Worm (Caenorhabditis elegans) whole organism, L1 larva: ENCODE measurements around the gene ears-2.

Source experiments
- F16B12.6 ChIP-seq: fragments of 150-350 bp; optimal IDR thresholded peaks from 2 replicates; lab custom pipeline; 2014; ENCODE audit warnings: missing biosample characterization, missing genetic modification characterization
- blmp-1 ChIP-seq: fragments of 150-350 bp; optimal IDR thresholded peaks from 2 replicates; lab custom pipeline; 2014; ENCODE audit warnings: missing biosample characterization, missing genetic modification characterization
- ceh-63 ChIP-seq: fragments of 200-800 bp; sonication (Bioruptor generic); optimal IDR thresholded peaks from 2 replicates; lab custom pipeline; 2018; ENCODE audit warnings: mild to moderate bottlenecking, missing genetic modification characterization, missing compliant biosample characterization
- ceh-88 ChIP-seq: fragments of 200-800 bp; sonication (Bioruptor generic); IDR thresholded peaks from 2 replicates; pipeline ENCODE4 v1.3.6; 2022; ENCODE audit warnings: missing genetic modification characterization, missing compliant biosample characterization
- dsc-1 ChIP-seq: sonication (generic microtip); optimal IDR thresholded peaks from 2 replicates; lab custom pipeline; 2016; ENCODE audit warnings: mild to moderate bottlenecking, missing genetic modification characterization, missing compliant biosample characterization
- efl-1 ChIP-seq, 4 experiments: fragments of 150-350 bp; optimal IDR thresholded peaks in 3 of 4; peaks in 1 of 4; 1 replicate in 1 of 4; 2 replicates in 3 of 4; lab custom pipeline; 2014; ENCODE audit warnings: missing biosample characterization in 2 of 4, missing genetic modification characterization in 2 of 4, missing genetic modification reagents in 2 of 4
- efl-3 ChIP-seq: fragments of 200-800 bp; sonication (Bioruptor generic); optimal IDR thresholded peaks from 2 replicates; lab custom pipeline; 2018; ENCODE audit warnings: mild to moderate bottlenecking, missing genetic modification characterization, missing compliant biosample characterization
- egl-13 ChIP-seq: sonication (generic microtip); optimal IDR thresholded peaks from 2 replicates; lab custom pipeline; 2016; ENCODE audit warnings: missing genotype, missing genetic modification reagents, missing genetic modification characterization, missing compliant biosample characterization
- elt-2 ChIP-seq: sonication (generic microtip); optimal IDR thresholded peaks from 2 replicates; lab custom pipeline; 2016; ENCODE audit warnings: missing genetic modification characterization, mild to moderate bottlenecking, inconsistent platforms, missing compliant biosample characterization, missing genetic modification reagents
- fkh-10 ChIP-seq: sonication (generic microtip); optimal IDR thresholded peaks from 2 replicates; lab custom pipeline; 2017; ENCODE audit warnings: missing biosample characterization, missing genetic modification reagents, missing genetic modification characterization
- fkh-4 ChIP-seq: sonication (generic microtip); optimal IDR thresholded peaks from 2 replicates; lab custom pipeline; 2016; ENCODE audit warnings: missing compliant biosample characterization, missing genetic modification characterization, borderline replicate concordance
- fkh-8 ChIP-seq: sonication (generic microtip); optimal IDR thresholded peaks from 2 replicates; lab custom pipeline; 2016; ENCODE audit warnings: mild to moderate bottlenecking, missing genetic modification characterization, missing compliant biosample characterization
- hlh-4 ChIP-seq: sonication (generic microtip); optimal IDR thresholded peaks from 2 replicates; lab custom pipeline; 2016; ENCODE audit warnings: mild to moderate bottlenecking, missing genetic modification characterization, missing compliant biosample characterization
- lin-13 ChIP-seq: fragments of 150-350 bp; optimal IDR thresholded peaks from 2 replicates; lab custom pipeline; 2014; ENCODE audit warnings: missing biosample characterization, missing genetic modification reagents, missing genetic modification characterization
- lin-14 ChIP-seq: fragments of 200-800 bp; sonication (Bioruptor generic); optimal IDR thresholded peaks from 2 replicates; lab custom pipeline; 2018; ENCODE audit warnings: mild to moderate bottlenecking, missing genetic modification characterization, moderate library complexity, missing compliant biosample characterization
- lin-15B ChIP-seq: fragments of 150-350 bp; sonication (generic microtip); optimal IDR thresholded peaks from 3 replicates; lab custom pipeline; 2014; ENCODE audit warnings: missing biosample characterization, missing genetic modification characterization
- lin-39 ChIP-seq: fragments of 150-350 bp; optimal IDR thresholded peaks from 2 replicates; lab custom pipeline; 2014; ENCODE audit warnings: missing biosample characterization, missing genetic modification reagents, missing genetic modification characterization
- lir-3 ChIP-seq: sonication (generic microtip); optimal IDR thresholded peaks from 2 replicates; lab custom pipeline; 2016; ENCODE audit warnings: mild to moderate bottlenecking, missing genetic modification characterization, moderate library complexity, missing compliant biosample characterization; ENCODE audit not compliant: poor library complexity
- lsy-2 ChIP-seq, 2 experiments: fragments of 150-350 bp; optimal IDR thresholded peaks; 2 replicates each; lab custom pipeline; 2014; ENCODE audit warnings: missing biosample characterization in 2 of 2, missing genetic modification characterization in 2 of 2
- mab-9 ChIP-seq: fragments of 200-800 bp; sonication (Bioruptor generic); IDR thresholded peaks from 2 replicates; pipeline ENCODE4 v1.3.6; 2022; ENCODE audit warnings: missing genetic modification reagents, missing genetic modification characterization, missing compliant biosample characterization
- mdl-1 ChIP-seq, 2 experiments: fragments of 150-350 bp; optimal IDR thresholded peaks; 2 replicates each; lab custom pipeline; 2014 to 2017; ENCODE audit warnings: missing biosample characterization in 2 of 2, missing genetic modification characterization in 2 of 2, inconsistent platforms in 1 of 2
- mep-1 ChIP-seq: fragments of 150-350 bp; optimal IDR thresholded peaks from 2 replicates; lab custom pipeline; 2014; ENCODE audit warnings: missing biosample characterization, missing genetic modification characterization
- nhr-11 ChIP-seq: fragments of 150-350 bp; optimal IDR thresholded peaks from 2 replicates; lab custom pipeline; 2014; ENCODE audit warnings: missing biosample characterization, missing genetic modification characterization
- nhr-12 ChIP-seq: sonication (generic microtip); optimal IDR thresholded peaks from 2 replicates; lab custom pipeline; 2017; ENCODE audit warnings: missing biosample characterization, missing genetic modification characterization
- nhr-19 ChIP-seq: fragments of 200-800 bp; sonication (Bioruptor generic); conservative IDR thresholded peaks from 2 replicates; pipeline ENCODE4 v1.3.6; 2022; ENCODE audit warnings: missing genetic modification characterization, missing compliant biosample characterization
- nhr-20 ChIP-seq: sonication (generic microtip); optimal IDR thresholded peaks from 2 replicates; lab custom pipeline; 2016; ENCODE audit warnings: mild to moderate bottlenecking, missing genetic modification characterization, missing compliant biosample characterization
- nhr-237 ChIP-seq: fragments of 150-350 bp; optimal IDR thresholded peaks from 2 replicates; lab custom pipeline; 2014; ENCODE audit warnings: missing biosample characterization, missing genetic modification characterization
- nhr-47 ChIP-seq: sonication (generic microtip); optimal IDR thresholded peaks from 2 replicates; lab custom pipeline; 2016; ENCODE audit warnings: mild to moderate bottlenecking, missing genetic modification characterization, moderate library complexity, missing compliant biosample characterization
- nhr-76 ChIP-seq: sonication (generic microtip); optimal IDR thresholded peaks from 2 replicates; lab custom pipeline; 2017; ENCODE audit warnings: missing biosample characterization, missing genetic modification characterization
- nhr-77 ChIP-seq: fragments of 150-350 bp; optimal IDR thresholded peaks from 2 replicates; lab custom pipeline; 2014; ENCODE audit warnings: missing biosample characterization, missing genetic modification characterization
- nhr-84 ChIP-seq: sonication (generic microtip); optimal IDR thresholded peaks from 2 replicates; lab custom pipeline; 2017; ENCODE audit warnings: missing biosample characterization, missing genetic modification characterization
- nhr-90 ChIP-seq: sonication (generic microtip); optimal IDR thresholded peaks from 2 replicates; lab custom pipeline; 2016; ENCODE audit warnings: mild to moderate bottlenecking, missing genetic modification characterization, missing compliant biosample characterization; ENCODE audit not compliant: poor library complexity
- pqm-1 ChIP-seq: sonication (generic microtip); optimal IDR thresholded peaks from 3 replicates; lab custom pipeline; 2017; ENCODE audit warnings: missing biosample characterization, missing genetic modification characterization
- sptf-1 ChIP-seq: fragments of 150-350 bp; optimal IDR thresholded peaks from 2 replicates; lab custom pipeline; 2014; ENCODE audit warnings: missing biosample characterization, missing genetic modification characterization
- swsn-7 ChIP-seq: sonication (generic microtip); optimal IDR thresholded peaks from 2 replicates; lab custom pipeline; 2016; ENCODE audit warnings: missing genetic modification characterization, missing compliant biosample characterization
- tbx-2 ChIP-seq: sonication (generic microtip); optimal IDR thresholded peaks from 2 replicates; lab custom pipeline; 2016; ENCODE audit warnings: missing genetic modification characterization, missing compliant biosample characterization
- unc-98 ChIP-seq: fragments of 200-800 bp; sonication (Bioruptor generic); IDR thresholded peaks from 2 replicates; pipeline ENCODE4 v1.3.6; 2022; ENCODE audit warnings: missing genetic modification characterization, missing compliant biosample characterization
- vab-15 ChIP-seq: sonication (generic microtip); optimal IDR thresholded peaks from 2 replicates; lab custom pipeline; 2017; ENCODE audit warnings: missing genotype, mild to moderate bottlenecking, missing genetic modification characterization, missing compliant biosample characterization
- zag-1 ChIP-seq: fragments of 150-350 bp; optimal IDR thresholded peaks from 2 replicates; lab custom pipeline; 2014; ENCODE audit warnings: missing biosample characterization, missing genetic modification characterization
- zip-4 ChIP-seq: fragments of 200-800 bp; sonication (Bioruptor generic); optimal IDR thresholded peaks from 2 replicates; lab custom pipeline; 2018; ENCODE audit warnings: mild to moderate bottlenecking, missing genetic modification characterization, moderate library complexity, missing compliant biosample characterization
- ztf-4 ChIP-seq: fragments of 150-350 bp; optimal IDR thresholded peaks from 2 replicates; lab custom pipeline; 2014; ENCODE audit warnings: missing biosample characterization, missing genetic modification characterization

Gene ears-2

ce11 chrIV:425546-425945 lies 35.3 kb upstream of the ears-2 start (continued):
- no peak for TF ChIP-seq pqm-1
- TF ChIP-seq ztf-4 (tag; lab: Kevin White, UChicago) = no peak
- no peak for TF ChIP-seq fkh-10
- no peak for TF ChIP-seq lir-3 (tag; lab: Kevin White, UChicago)
- TF ChIP-seq lin-13 = no peak
- TF ChIP-seq nhr-12 (tag; lab: Kevin White, UChicago) = no peak
- TF ChIP-seq egl-13 (tag; lab: Kevin White, UChicago) = no peak
- peak; percentile 28 for TF ChIP-seq nhr-47 (tag; lab: Kevin White, UChicago)
- TF ChIP-seq nhr-84 (tag; lab: Kevin White, UChicago) = no peak
- TF ChIP-seq tbx-2 (tag; lab: Kevin White, UChicago) = peak; percentile 11
- TF ChIP-seq nhr-76 (tag; lab: Kevin White, UChicago) = no peak
- no peak for TF ChIP-seq elt-2 (tag; lab: Kevin White, UChicago)
- TF ChIP-seq lin-14 (GFP tag; lab: Kevin White, UChicago) = no peak
- no peak for TF ChIP-seq hlh-4 (tag; lab: Kevin White, UChicago)
- TF ChIP-seq nhr-20 = no peak
- TF ChIP-seq F16B12.6 (tag; lab: Kevin White, UChicago) = no peak
- no peak for TF ChIP-seq fkh-8 (tag; lab: Kevin White, UChicago)
- TF ChIP-seq nhr-77 = no peak
- no peak for TF ChIP-seq ceh-88 (GFP tag; lab: Robert Waterston, UW)
- peak; percentile 5 for TF ChIP-seq lin-15B (tag; lab: Kevin White, UChicago)
- TF ChIP-seq fkh-4 (tag; lab: Kevin White, UChicago) = no peak
- no peak for TF ChIP-seq blmp-1 (tag; lab: Kevin White, UChicago)
- no peak for TF ChIP-seq unc-98 (GFP tag; lab: Robert Waterston, UW)
- no peak for TF ChIP-seq zag-1
- TF ChIP-seq mab-9 = no peak
- no peak for TF ChIP-seq lin-39
- no peak for TF ChIP-seq zip-4 (GFP tag; lab: Kevin White, UChicago)
- TF ChIP-seq nhr-19 (GFP tag; lab: Robert Waterston, UW) = no peak
- TF ChIP-seq efl-3 (GFP tag; lab: Kevin White, UChicago) = no peak
- no peak for TF ChIP-seq vab-15
- TF ChIP-seq nhr-237 (tag; lab: Kevin White, UChicago) = no peak
- TF ChIP-seq swsn-7 (tag; lab: Kevin White, UChicago) = no peak
- no peak for TF ChIP-seq nhr-11
- TF ChIP-seq ceh-63 = no peak
- no peak for TF ChIP-seq mep-1 (tag; lab: Kevin White, UChicago)
- TF ChIP-seq lsy-2 (tag; optimal IDR thresholded peaks at IDR 0.05; lab: Kevin White, UChicago) = peak; percentile 51 to 82

- TF ChIP-seq fkh-8 (tag; lab: Kevin White, UChicago) (peak; percentile 64), sptf-1 (tag; lab: Kevin White, UChicago) (no peak), dsc-1 (tag; lab: Kevin White, UChicago) (peak; percentile 55)
Observed at ce11 chrIV:425052-425451, 34.8 kb upstream of the ears-2 start, which contains the start of gene daf-18. Gene daf-18, minus strand, starts transcription at chrIV:425177.

ce11 chrIV:422112-422511 lies 31.8 kb upstream of the ears-2 start:
- no peak for TF ChIP-seq mdl-1 (tag; optimal IDR thresholded peaks at IDR 0.05; lab: Kevin White, UChicago)

- no peak for TF ChIP-seq nhr-90 (tag; lab: Kevin White, UChicago)
- TF ChIP-seq efl-1 (optimal IDR thresholded peaks at IDR 0.05; lab: Kevin White, UChicago) = no peak
- TF ChIP-seq efl-1 (GFP tag; optimal IDR thresholded peaks at IDR 0.05 in 1 of 2; lab: Kevin White, UChicago) = peak in 1 of 2 experiments; percentile 86
Observed at ce11 chrIV:420686-421085, 30.4 kb upstream of the ears-2 start.
